Worm (Caenorhabditis elegans) whole organism, young adult: ENCODE data around the gene C16C8.26.

Source experiments
- F33H1.4 ChIP-seq: fragments of 200-800 bp; sonication (Bioruptor generic); IDR thresholded peaks from 2 replicates; pipeline ENCODE4 v1.3.6; 2022; ENCODE audit warnings: missing genetic modification reagents, missing genetic modification characterization, missing compliant biosample characterization
- F57C9.4 ChIP-seq: sonication (generic microtip); optimal IDR thresholded peaks from 2 replicates; lab custom pipeline; 2017; ENCODE audit warnings: mild to moderate bottlenecking, missing genetic modification characterization, missing compliant biosample characterization
- T07F8.4 ChIP-seq: sonication (generic microtip); optimal IDR thresholded peaks from 2 replicates; lab custom pipeline; 2016; ENCODE audit warnings: mild to moderate bottlenecking, missing genetic modification characterization, moderate library complexity, missing compliant biosample characterization
- egl-44 ChIP-seq: fragments of 200-800 bp; sonication (Bioruptor generic); IDR thresholded peaks from 2 replicates; pipeline ENCODE4 v1.3.6; 2022; ENCODE audit warnings: missing genetic modification reagents, missing genetic modification characterization, missing compliant biosample characterization
- ekl-4 ChIP-seq: fragments of 200-800 bp; sonication (Bioruptor generic); IDR thresholded peaks from 2 replicates; pipeline ENCODE4 v1.3.6; 2022; ENCODE audit warnings: missing genetic modification reagents, missing genetic modification characterization, missing compliant biosample characterization
- madf-10 ChIP-seq: sonication (generic microtip); optimal IDR thresholded peaks from 2 replicates; lab custom pipeline; 2016; ENCODE audit warnings: mild to moderate bottlenecking, missing genetic modification characterization, missing compliant biosample characterization
- nfya-2 ChIP-seq: fragments of 200-800 bp; sonication (Bioruptor generic); IDR thresholded peaks from 2 replicates; pipeline ENCODE4 v1.3.6; 2022; ENCODE audit warnings: missing genetic modification reagents, missing genetic modification characterization, missing compliant biosample characterization
- pha-4 ChIP-seq: fragments of 150-350 bp; sonication (generic microtip); optimal IDR thresholded peaks from 2 replicates; lab custom pipeline; 2014; ENCODE audit warnings: missing biosample characterization, missing genetic modification reagents, missing genetic modification characterization
- unc-62 ChIP-seq: fragments of 150-350 bp; optimal IDR thresholded peaks from 2 replicates; lab custom pipeline; 2014; ENCODE audit warnings: missing biosample characterization, missing genetic modification reagents, missing genetic modification characterization

DNA sequence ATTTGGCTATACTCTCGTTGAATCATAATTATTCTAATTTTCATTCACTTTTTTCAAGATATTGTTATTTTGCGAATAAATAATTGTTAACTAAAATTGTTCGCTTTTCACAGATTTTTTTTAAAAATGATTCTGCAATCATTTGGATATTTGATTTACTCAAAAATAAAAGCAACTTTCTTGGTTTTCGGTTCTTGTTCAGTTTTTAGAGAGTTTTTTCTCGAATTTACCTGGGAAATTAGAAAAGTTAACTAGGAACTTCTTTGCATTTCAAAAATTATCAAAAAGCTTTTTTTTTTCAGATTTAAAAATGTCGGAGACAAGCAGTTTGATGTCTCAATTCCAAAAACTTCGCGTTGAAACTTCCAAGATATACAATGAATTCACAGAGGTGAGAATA, 11.5 kb downstream of the C16C8.26 start, which contains the start of the genes C16C8.20 and gldi-6:
- TF ChIP-seq ekl-4 (GFP tag; lab: Robert Waterston, UW): no peak
- TF ChIP-seq F33H1.4 (GFP tag; lab: Robert Waterston, UW): no peak
- TF ChIP-seq pha-4: no peak
- TF ChIP-seq madf-10 (tag; lab: Kevin White, UChicago): no peak
- TF ChIP-seq nfya-2 (GFP tag; lab: Robert Waterston, UW): no peak
- no peak for TF ChIP-seq T07F8.4
- no peak for TF ChIP-seq egl-44 (GFP tag; lab: Robert Waterston, UW)
- TF ChIP-seq unc-62: no peak
- no peak for TF ChIP-seq F57C9.4
